Fruit fly (Drosophila melanogaster): ENCODE measurements around the gene boss.

Gene boss

dm6 chr3R:26004377-26005000 is 42.7 kb downstream of the boss start:
- TF ChIP-seq phol (tag; optimal IDR thresholded peaks at IDR 0.05) (no peak), chinmo (GFP tag; IDR thresholded peaks at IDR 0.05; ENCODE audit: partially characterized antibody) (0 out of 4 replicates have a peak, but pooled peaks have one; percentile 41), CG8924 (tag; optimal IDR thresholded peaks at IDR 0.05) (no peak), CG4404 (GFP tag; IDR thresholded peaks at IDR 0.05) (no peak), sd (tag; optimal IDR thresholded peaks at IDR 0.05) (peak; percentile 73), ttk (GFP tag; IDR thresholded peaks at IDR 0.05) (no peak), gcm (GFP tag; optimal IDR thresholded peaks at IDR 0.05) (peak; percentile 64), NFAT (GFP tag; IDR thresholded peaks at IDR 0.05) (0 out of 2 replicates have a peak, but pooled peaks have one; percentile 13), nom (GFP tag; optimal IDR thresholded peaks at IDR 0.05) (peak; percentile 90), mirr (GFP tag; optimal IDR thresholded peaks at IDR 0.05) (no peak), Eip74EF (GFP tag; optimal IDR thresholded peaks at IDR 0.05) (peak in 1 of 2 experiments; percentile 4), pros (GFP tag; optimal IDR thresholded peaks at IDR 0.05) (peak; percentile 24), CG3407 (GFP tag; optimal IDR thresholded peaks at IDR 0.05) (no peak), crol (GFP tag; IDR thresholded peaks at IDR 0.05) (peak; percentile 41; the same call in 1 of the 2 replicates), ci (GFP tag; IDR thresholded peaks at IDR 0.05) (0 out of 3 replicates have a peak, but pooled peaks have one; percentile 18), Atf3 (GFP tag; optimal IDR thresholded peaks at IDR 0.05) (no peak), HLHmδ (GFP tag; optimal IDR thresholded peaks at IDR 0.05) (peak; percentile 8)

dm6 chr3R:26005619-26005977 is 43.8 kb downstream of the boss start:
- no peak for TF ChIP-seq NC2β (GFP tag; optimal IDR thresholded peaks at IDR 0.05)
- no peak for TF ChIP-seq scrt (GFP tag; optimal IDR thresholded peaks at IDR 0.05)
- peak; percentile 25 for TF ChIP-seq CG33213 (GFP tag; optimal IDR thresholded peaks at IDR 0.05)
- no peak for TF ChIP-seq pum (GFP tag; optimal IDR thresholded peaks at IDR 0.05)
- no peak for TF ChIP-seq cwo (GFP tag; optimal IDR thresholded peaks at IDR 0.05)
- no peak for TF ChIP-seq NfI (GFP tag; optimal IDR thresholded peaks at IDR 0.05)
- no peak for TF ChIP-seq CG4360 (GFP tag; IDR thresholded peaks at IDR 0.05)
- no peak for TF ChIP-seq row (GFP tag; IDR thresholded peaks at IDR 0.05)
- TF ChIP-seq CG2199 (GFP tag; IDR thresholded peaks at IDR 0.05): no peak
- no peak for TF ChIP-seq Rx (GFP tag; IDR thresholded peaks at IDR 0.05)
- peak; percentile 49; the same call in 1 of the 3 replicates for TF ChIP-seq Opbp (GFP tag; IDR thresholded peaks at IDR 0.05; ENCODE audit: partially characterized antibody)
- TF ChIP-seq Kr (GFP tag; optimal IDR thresholded peaks at IDR 0.05): no peak
- TF ChIP-seq ab (GFP tag; optimal IDR thresholded peaks at IDR 0.05): no peak
- TF ChIP-seq CG17912 (GFP tag; optimal IDR thresholded peaks at IDR 0.05): no peak
- peak; percentile 91 for TF ChIP-seq Ets65A (GFP tag)
- TF ChIP-seq bowl (GFP tag; IDR thresholded peaks at IDR 0.05): no peak
- TF ChIP-seq CG2875 (GFP tag; optimal IDR thresholded peaks at IDR 0.05): peak; percentile 24
- no peak for TF ChIP-seq CG13424 (tag; optimal IDR thresholded peaks at IDR 0.05)
- TF ChIP-seq CG13123 (GFP tag; optimal IDR thresholded peaks at IDR 0.05): no peak
- TF ChIP-seq Usf (GFP tag; optimal IDR thresholded peaks at IDR 0.05): no peak
- TF ChIP-seq lilli (GFP tag; optimal IDR thresholded peaks at IDR 0.05): peak; percentile 43
- TF ChIP-seq Ets97D (GFP tag; optimal IDR thresholded peaks at IDR 0.05): no peak
- no peak for TF ChIP-seq toy (GFP tag; IDR thresholded peaks at IDR 0.05)
- TF ChIP-seq CG5953 (GFP tag; IDR thresholded peaks at IDR 0.05): no peak
- no peak for TF ChIP-seq Hr3 (GFP tag; optimal IDR thresholded peaks at IDR 0.05)
- TF ChIP-seq az2 (GFP tag; optimal IDR thresholded peaks at IDR 0.05): peak; percentile 11
- TF ChIP-seq CG8089 (GFP tag; optimal IDR thresholded peaks at IDR 0.05): no peak
- TF ChIP-seq jumu (GFP tag; optimal IDR thresholded peaks at IDR 0.05): peak; percentile 13
- peak; percentile 23 for TF ChIP-seq Antp (GFP tag; optimal IDR thresholded peaks at IDR 0.05)
- no peak for TF ChIP-seq CG7357 (GFP tag; IDR thresholded peaks at IDR 0.05)
- no peak for TF ChIP-seq Hmr (GFP tag; optimal IDR thresholded peaks at IDR 0.05)
- TF ChIP-seq fd102C (GFP tag; optimal IDR thresholded peaks at IDR 0.05): no peak
- TF ChIP-seq repo (GFP tag; optimal IDR thresholded peaks at IDR 0.05): peak; percentile 36
- peak; percentile 15 for TF ChIP-seq CG1647 (GFP tag; optimal IDR thresholded peaks at IDR 0.05)
